Worm (Caenorhabditis elegans): ENCODE data around the gene F26D2.3.

Gene F26D2.3

DNA sequence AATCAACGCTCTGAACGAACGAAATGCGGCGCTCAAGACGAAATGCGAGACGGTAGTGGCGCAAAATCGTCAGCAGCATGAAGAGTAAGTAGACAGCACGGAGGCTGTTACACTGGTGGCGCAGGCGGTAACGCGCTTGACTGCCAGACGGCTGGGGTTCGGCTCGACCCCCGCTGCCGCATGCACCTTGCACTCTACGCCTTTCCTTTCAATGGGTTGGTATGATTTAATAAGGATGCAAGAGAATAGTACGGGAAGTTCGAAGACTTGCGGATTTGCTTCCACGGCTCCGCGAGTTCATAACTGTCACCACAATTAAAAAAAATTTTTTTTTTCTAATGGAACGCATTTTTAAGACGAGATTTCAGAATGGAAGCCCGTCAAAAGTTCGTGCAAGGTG, 37.7 kb upstream of the F26D2.3 start (continued):
- TF ChIP-seq nhr-25 (tag; optimal IDR thresholded peaks at IDR 0.05; ENCODE audit: borderline replicate concordance, insufficient read depth): peak; percentile 9
- peak; percentile 87 for TF ChIP-seq T26A8.4 (GFP tag; IDR thresholded peaks at IDR 0.05)
- TF ChIP-seq pha-4 (GFP tag; IDR thresholded peaks at IDR 0.05): peak; percentile 90
- no peak for TF ChIP-seq pha-4 (tag; optimal IDR thresholded peaks at IDR 0.05)
- peak; percentile 79 for TF ChIP-seq Y5F2A.4 (GFP tag; optimal IDR thresholded peaks at IDR 0.05)
- no peak for TF ChIP-seq daf-19 (GFP tag; conservative IDR thresholded peaks at IDR 0.05)
- no peak for TF ChIP-seq cey-2 (tag; optimal IDR thresholded peaks at IDR 0.05; ENCODE audit: borderline replicate concordance, insufficient read depth)
- TF ChIP-seq hmg-1.1 (GFP tag; IDR thresholded peaks at IDR 0.05): peak; percentile 91
- TF ChIP-seq nhr-6 (tag; optimal IDR thresholded peaks at IDR 0.05): peak; percentile 43
- peak; percentile 1 for TF ChIP-seq zip-2 (tag; optimal IDR thresholded peaks at IDR 0.05)
- TF ChIP-seq snpc-1.2 (GFP tag; IDR thresholded peaks at IDR 0.05): peak; percentile 82
- TF ChIP-seq mes-2 (tag; optimal IDR thresholded peaks at IDR 0.05; ENCODE audit: poor library complexity, severe bottlenecking): peak; percentile 85
- peak; percentile 63; the same call in 1 of the 2 replicates for TF ChIP-seq ceh-44 (GFP tag; IDR thresholded peaks at IDR 0.05)
- TF ChIP-seq lin-38 (GFP tag; IDR thresholded peaks at IDR 0.05): peak; percentile 84
- peak; percentile 88 for TF ChIP-seq nhr-41 (GFP tag; IDR thresholded peaks at IDR 0.05)
- TF ChIP-seq dve-1 (tag; optimal IDR thresholded peaks at IDR 0.05; ENCODE audit: insufficient read depth): peak; percentile 78
- peak; percentile 69 for TF ChIP-seq hlh-30 (tag; optimal IDR thresholded peaks at IDR 0.05; ENCODE audit: insufficient read depth)
- peak; percentile 82 for TF ChIP-seq Y75B8A.6 (GFP tag; IDR thresholded peaks at IDR 0.05)
- peak; percentile 70 for TF ChIP-seq F10B5.3 (tag; optimal IDR thresholded peaks at IDR 0.05)
- TF ChIP-seq rbr-2 (tag; optimal IDR thresholded peaks at IDR 0.05): peak; percentile 76
- TF ChIP-seq daf-8 (GFP tag; IDR thresholded peaks at IDR 0.05): no peak
- TF ChIP-seq nhr-48 (tag; optimal IDR thresholded peaks at IDR 0.05): peak; percentile 74
- peak; percentile 62; the same call in 1 of the 2 replicates for TF ChIP-seq zfp-3 (GFP tag; conservative IDR thresholded peaks at IDR 0.05)
- peak; percentile 91 for TF ChIP-seq mep-1 (tag; optimal IDR thresholded peaks at IDR 0.05)
- TF ChIP-seq ceh-20 (GFP tag; IDR thresholded peaks at IDR 0.05): peak; percentile 85
- peak in 1 of 2 experiments; percentile 61 for TF ChIP-seq hif-1 (tag; optimal IDR thresholded peaks at IDR 0.05)
- TF ChIP-seq aha-1 (tag): peak; percentile 98
- peak; percentile 42 for TF ChIP-seq pqm-1 (tag; optimal IDR thresholded peaks at IDR 0.05)
- TF ChIP-seq attf-4 (tag; optimal IDR thresholded peaks at IDR 0.05): no peak
- TF ChIP-seq tag-97 (GFP tag; IDR thresholded peaks at IDR 0.05): no peak
- peak; percentile 37 for TF ChIP-seq nhr-11 (tag; optimal IDR thresholded peaks at IDR 0.05)
- peak; percentile 65 for TF ChIP-seq jun-1 (tag; optimal IDR thresholded peaks at IDR 0.05)
- TF ChIP-seq madf-9 (GFP tag; conservative IDR thresholded peaks at IDR 0.05): peak; percentile 75
- peak; percentile 90 for TF ChIP-seq vab-7 (GFP tag; IDR thresholded peaks at IDR 0.05)
- TF ChIP-seq mxl-2 (GFP tag; conservative IDR thresholded peaks at IDR 0.05): peak; percentile 72; the same call in 1 of the 2 replicates
- peak; percentile 91 for TF ChIP-seq set-16 (GFP tag; IDR thresholded peaks at IDR 0.05)
- peak; percentile 80 for TF ChIP-seq php-3 (GFP tag; IDR thresholded peaks at IDR 0.05)
- TF ChIP-seq tra-1 (GFP tag; IDR thresholded peaks at IDR 0.05): peak; percentile 88
- TF ChIP-seq ama-1 (optimal IDR thresholded peaks at IDR 0.05): no peak
- no peak for TF ChIP-seq fos-1 (tag; optimal IDR thresholded peaks at IDR 0.05)
- TF ChIP-seq lir-3 (tag; optimal IDR thresholded peaks at IDR 0.05): peak; percentile 80
- peak; percentile 48 for TF ChIP-seq dpl-1 (GFP tag; optimal IDR thresholded peaks at IDR 0.05)
- peak; percentile 80 for TF ChIP-seq Y48G9A.11 (GFP tag; IDR thresholded peaks at IDR 0.05)
- TF ChIP-seq sdz-12 (GFP tag; optimal IDR thresholded peaks at IDR 0.05): peak; percentile 69
- peak; percentile 6 for TF ChIP-seq ces-1 (GFP tag; optimal IDR thresholded peaks at IDR 0.05)
- no peak for TF ChIP-seq ceh-28 (tag; optimal IDR thresholded peaks at IDR 0.05)
- no peak for TF ChIP-seq ceh-62 (tag; optimal IDR thresholded peaks at IDR 0.05)
- TF ChIP-seq nhr-77 (tag; optimal IDR thresholded peaks at IDR 0.05): no peak
- no peak for TF ChIP-seq R02D3.7 (tag; optimal IDR thresholded peaks at IDR 0.05)
- 0 out of 2 replicates have a peak, but pooled peaks have one; percentile 65 for TF ChIP-seq zip-11 (GFP tag; IDR thresholded peaks at IDR 0.05)
- TF ChIP-seq nhr-10 (tag; optimal IDR thresholded peaks at IDR 0.05): no peak
